Fruit fly (Drosophila melanogaster) whole organism, embryonic: ENCODE data around the gene yrt.

ENCODE experiments used
- Atf-2 ChIP-seq: fragments of 200-800 bp; sonication (Bioruptor generic); optimal IDR thresholded peaks from 2 replicates; lab custom pipeline; 2016; ENCODE audit warnings: missing biosample characterization, missing genetic modification characterization
- CG2678 ChIP-seq: fragments of 200-800 bp; sonication (Bioruptor generic); optimal IDR thresholded peaks from 3 replicates; lab custom pipeline; 2019; ENCODE audit warnings: missing biosample characterization, mild to moderate bottlenecking, missing genetic modification characterization, moderate library complexity
- CG2712 ChIP-seq: fragments of 200-800 bp; optimal IDR thresholded peaks from 3 replicates; lab custom pipeline; 2019; ENCODE audit warnings: missing biosample characterization, mild to moderate bottlenecking, missing genetic modification characterization, moderate library complexity
- CG8290 ChIP-seq, 3 experiments: fragments of 200-800 bp; sonication (Bioruptor generic); optimal IDR thresholded peaks; 2 replicates each; lab custom pipeline; 2016 to 2019; ENCODE audit warnings: missing biosample characterization in 3 of 3, missing genetic modification characterization in 3 of 3, mild to moderate bottlenecking in 2 of 3, moderate library complexity in 1 of 3
- D19A ChIP-seq: fragments of 200-800 bp; optimal IDR thresholded peaks from 3 replicates; lab custom pipeline; 2019; ENCODE audit warnings: missing biosample characterization, mild to moderate bottlenecking, missing genetic modification characterization, moderate library complexity
- Meics ChIP-seq: fragments of 200-800 bp; sonication (Bioruptor generic); optimal IDR thresholded peaks from 2 replicates; lab custom pipeline; 2017; ENCODE audit warnings: missing biosample characterization, mild to moderate bottlenecking, missing genetic modification characterization
- NC2β ChIP-seq: fragments of 200-800 bp; sonication (Bioruptor generic); optimal IDR thresholded peaks from 2 replicates; lab custom pipeline; 2016; ENCODE audit warnings: missing biosample characterization, missing genetic modification characterization
- disco-r ChIP-seq: fragments of 200-800 bp; sonication (Bioruptor generic); optimal IDR thresholded peaks from 2 replicates; lab custom pipeline; 2016; ENCODE audit warnings: missing biosample characterization, missing genetic modification characterization
- esg ChIP-seq: fragments of 200-800 bp; sonication (Bioruptor generic); conservative IDR thresholded peaks from 2 replicates; pipeline ENCODE4 v1.3.6; 2022; ENCODE audit warnings: missing biosample characterization, missing genetic modification characterization
- h ChIP-seq: fragments of >200 bp; optimal IDR thresholded peaks from 2 replicates; lab custom pipeline; 2017
- hkb ChIP-seq, 2 experiments: fragments of 200-800 bp in 1 of 2; fragments of >200 bp in 1 of 2; sonication (Bioruptor generic) in 1 of 2; IDR thresholded peaks in 1 of 2; optimal IDR thresholded peaks in 1 of 2; 2 replicates each; pipeline versions ENCODE4 v1.3.6 to Lab custom; 2017 to 2022; ENCODE audit warnings: missing biosample characterization in 1 of 2, missing genetic modification characterization in 1 of 2
- usp ChIP-seq: fragments of >200 bp; optimal IDR thresholded peaks from 2 replicates; lab custom pipeline; 2017; ENCODE audit warnings: missing biosample characterization, missing genetic modification characterization
- zf30C ChIP-seq: fragments of 200-800 bp; sonication (Bioruptor generic); optimal IDR thresholded peaks from 3 replicates; lab custom pipeline; 2018; ENCODE audit warnings: missing biosample characterization, mild to moderate bottlenecking, missing genetic modification characterization
- zfh2 ChIP-seq: fragments of 200-800 bp; sonication (Bioruptor generic); optimal IDR thresholded peaks from 2 replicates; lab custom pipeline; 2016; ENCODE audit warnings: missing biosample characterization, missing genetic modification characterization

- TF ChIP-seq hkb (optimal IDR thresholded peaks at IDR 0.05; lab: Kevin White, UChicago), result no peak
- TF ChIP-seq hkb (GFP tag; IDR thresholded peaks at IDR 0.05; lab: Robert Waterston, UW), result no peak
- TF ChIP-seq CG8290 (GFP tag; optimal IDR thresholded peaks at IDR 0.05; lab: Kevin White, UChicago), result no peak
- no peak for TF ChIP-seq CG8290 (tag; optimal IDR thresholded peaks at IDR 0.05; lab: Kevin White, UChicago)
- no peak for TF ChIP-seq zfh2 (GFP tag; lab: Kevin White, UChicago)
- TF ChIP-seq usp (GFP tag; lab: Kevin White, UChicago), result no peak
- no peak for TF ChIP-seq zf30C (GFP tag; lab: Kevin White, UChicago)
- no peak for TF ChIP-seq CG2678 (tag; lab: Kevin White, UChicago)
- TF ChIP-seq CG2712 (tag; lab: Kevin White, UChicago), result no peak
- no peak for TF ChIP-seq Atf-2 (GFP tag; lab: Kevin White, UChicago)
- TF ChIP-seq h (lab: Kevin White, UChicago), result no peak
- no peak for TF ChIP-seq D19A (tag; lab: Kevin White, UChicago)
- TF ChIP-seq Meics (GFP tag; lab: Kevin White, UChicago), result no peak
- no peak for TF ChIP-seq esg (GFP tag; lab: Robert Waterston, UW)
- no peak for TF ChIP-seq NC2β (GFP tag; lab: Kevin White, UChicago)
- TF ChIP-seq disco-r, result no peak
These were observed 14.8 kb downstream of the yrt start, which contains the start of gene Ir87a for dm6 chr3R:13419979-13420378.
